Worm (Caenorhabditis elegans) whole organism, young adult: ENCODE measurements around the gene F53F4.11.

ENCODE experiments used
- B0336.3 ChIP-seq: fragments of 200-800 bp; sonication (Bioruptor generic); IDR thresholded peaks from 2 replicates; pipeline ENCODE4 v1.3.6; 2022; ENCODE audit warnings: missing genetic modification characterization, missing compliant biosample characterization
- F33H1.4 ChIP-seq: fragments of 200-800 bp; sonication (Bioruptor generic); IDR thresholded peaks from 2 replicates; pipeline ENCODE4 v1.3.6; 2022; ENCODE audit warnings: missing genetic modification reagents, missing genetic modification characterization, missing compliant biosample characterization
- Y53F4B.3 ChIP-seq: fragments of 200-800 bp; sonication (Bioruptor generic); IDR thresholded peaks from 2 replicates; pipeline ENCODE4 v1.3.6; 2022; ENCODE audit warnings: missing genetic modification reagents, missing genetic modification characterization, missing compliant biosample characterization
- Y53G8AR.9 ChIP-seq: fragments of 200-800 bp; sonication (Bioruptor generic); conservative IDR thresholded peaks from 2 replicates; pipeline ENCODE4 v1.3.6; 2022; ENCODE audit warnings: missing genetic modification reagents, missing genetic modification characterization, missing compliant biosample characterization
- Y56A3A.18 ChIP-seq: fragments of 200-800 bp; sonication (Bioruptor generic); IDR thresholded peaks from 2 replicates; pipeline ENCODE4 v1.3.6; 2022; ENCODE audit warnings: missing genetic modification reagents, missing genetic modification characterization, missing compliant biosample characterization
- Y79H2A.3 ChIP-seq: fragments of 200-800 bp; sonication (Bioruptor generic); conservative IDR thresholded peaks from 2 replicates; pipeline ENCODE4 v1.3.6; 2022; ENCODE audit warnings: missing genetic modification reagents, missing genetic modification characterization, missing compliant biosample characterization
- Y95B8A.8 ChIP-seq: fragments of 200-800 bp; sonication (Bioruptor generic); IDR thresholded peaks from 2 replicates; pipeline ENCODE4 v1.3.6; 2022; ENCODE audit warnings: missing genetic modification reagents, missing genetic modification characterization, missing compliant biosample characterization
- ZK185.1 ChIP-seq: sonication (generic microtip); optimal IDR thresholded peaks from 2 replicates; lab custom pipeline; 2016; ENCODE audit warnings: mild to moderate bottlenecking, missing genetic modification characterization, missing compliant biosample characterization; ENCODE audit not compliant: poor library complexity, severe bottlenecking
- akir-1 ChIP-seq: fragments of 200-800 bp; sonication (Bioruptor generic); optimal IDR thresholded peaks from 2 replicates; lab custom pipeline; 2018; ENCODE audit warnings: mild to moderate bottlenecking, missing genetic modification characterization, moderate library complexity, missing compliant biosample characterization
- ama-1 ChIP-seq, 3 experiments: fragments of 150-350 bp in 1 of 3; sonication (generic microtip) in 2 of 3; optimal IDR thresholded peaks; 2 replicates each; lab custom pipeline; 2014 to 2018; ENCODE audit warnings: missing biosample characterization in 2 of 3, missing genetic modification characterization in 2 of 3, missing genetic modification reagents in 2 of 3
- aptf-3 ChIP-seq: fragments of 200-800 bp; sonication (Bioruptor generic); IDR thresholded peaks from 2 replicates; pipeline ENCODE4 v1.3.6; 2022; ENCODE audit warnings: missing genetic modification characterization, missing compliant biosample characterization
- athp-1 ChIP-seq: sonication (generic microtip); optimal IDR thresholded peaks from 2 replicates; lab custom pipeline; 2017; ENCODE audit warnings: mild to moderate bottlenecking, missing genetic modification characterization, missing compliant biosample characterization
- attf-3 ChIP-seq: fragments of 200-800 bp; sonication (Bioruptor generic); conservative IDR thresholded peaks from 2 replicates; pipeline ENCODE4 v1.3.6; 2022; ENCODE audit warnings: missing genetic modification reagents, missing genetic modification characterization, missing compliant biosample characterization
- attf-6 ChIP-seq: fragments of 200-800 bp; sonication (Bioruptor generic); IDR thresholded peaks from 2 replicates; pipeline ENCODE4 v1.3.6; 2022; ENCODE audit warnings: missing genetic modification reagents, missing genetic modification characterization, missing compliant biosample characterization
- ceh-100 ChIP-seq: fragments of 200-800 bp; sonication (Bioruptor generic); IDR thresholded peaks from 2 replicates; pipeline ENCODE4 v1.3.6; 2022; ENCODE audit warnings: missing genetic modification reagents, missing genetic modification characterization, missing compliant biosample characterization
- ceh-40 ChIP-seq: fragments of 200-800 bp; sonication (Bioruptor generic); IDR thresholded peaks from 2 replicates; pipeline ENCODE4 v1.3.6; 2022; ENCODE audit warnings: missing genetic modification characterization, missing compliant biosample characterization
- ceh-58 ChIP-seq: fragments of 200-800 bp; sonication (Bioruptor generic); IDR thresholded peaks from 2 replicates; pipeline ENCODE4 v1.3.6; 2022; ENCODE audit warnings: missing genetic modification characterization, missing compliant biosample characterization
- ceh-91 ChIP-seq: fragments of 200-800 bp; sonication (Bioruptor generic); IDR thresholded peaks from 2 replicates; pipeline ENCODE4 v1.3.6; 2022; ENCODE audit warnings: missing genetic modification reagents, missing genetic modification characterization, missing compliant biosample characterization
- egl-18 ChIP-seq: fragments of 200-800 bp; sonication (Bioruptor generic); IDR thresholded peaks from 2 replicates; pipeline ENCODE4 v1.3.6; 2022; ENCODE audit warnings: missing genetic modification reagents, missing genetic modification characterization, missing compliant biosample characterization
- egl-44 ChIP-seq: fragments of 200-800 bp; sonication (Bioruptor generic); IDR thresholded peaks from 2 replicates; pipeline ENCODE4 v1.3.6; 2022; ENCODE audit warnings: missing genetic modification reagents, missing genetic modification characterization, missing compliant biosample characterization
- ekl-4 ChIP-seq: fragments of 200-800 bp; sonication (Bioruptor generic); IDR thresholded peaks from 2 replicates; pipeline ENCODE4 v1.3.6; 2022; ENCODE audit warnings: missing genetic modification reagents, missing genetic modification characterization, missing compliant biosample characterization
- him-1 ChIP-seq: sonication (generic microtip); optimal IDR thresholded peaks from 2 replicates; lab custom pipeline; 2016; ENCODE audit warnings: missing genotype, missing genetic modification reagents, missing genetic modification characterization, missing compliant biosample characterization
- hmg-1.2 ChIP-seq: fragments of 200-800 bp; sonication (Bioruptor generic); IDR thresholded peaks from 2 replicates; pipeline ENCODE4 v1.3.6; 2022; ENCODE audit warnings: missing genetic modification reagents, missing genetic modification characterization, missing compliant biosample characterization
- hmg-20 ChIP-seq: fragments of 200-800 bp; sonication (Bioruptor generic); IDR thresholded peaks from 2 replicates; pipeline ENCODE4 v1.3.6; 2022; ENCODE audit warnings: missing genetic modification reagents, missing genetic modification characterization, missing compliant biosample characterization
- hrde-1 ChIP-seq: sonication (generic microtip); optimal IDR thresholded peaks from 2 replicates; lab custom pipeline; 2016; ENCODE audit warnings: missing genetic modification characterization, mild to moderate bottlenecking, missing compliant biosample characterization, moderate library complexity, missing genotype, missing genetic modification reagents, borderline replicate concordance
- hsf-1 ChIP-seq: fragments of 200-800 bp; sonication (Bioruptor generic); IDR thresholded peaks from 2 replicates; pipeline ENCODE4 v1.3.6; 2022; ENCODE audit warnings: missing genetic modification reagents, missing genetic modification characterization, missing compliant biosample characterization
- lin-26 ChIP-seq: fragments of 200-800 bp; sonication (Bioruptor generic); IDR thresholded peaks from 2 replicates; pipeline ENCODE4 v1.3.6; 2022; ENCODE audit warnings: missing genetic modification reagents, missing genetic modification characterization, missing compliant biosample characterization
- lin-54 ChIP-seq: fragments of 200-800 bp; sonication (Bioruptor generic); optimal IDR thresholded peaks from 2 replicates; lab custom pipeline; 2018; ENCODE audit warnings: mild to moderate bottlenecking, missing genetic modification characterization, missing compliant biosample characterization
- lsl-1 ChIP-seq: fragments of 200-800 bp; sonication (Bioruptor generic); optimal IDR thresholded peaks from 2 replicates; lab custom pipeline; 2018; ENCODE audit warnings: mild to moderate bottlenecking, missing genetic modification characterization, moderate library complexity, missing compliant biosample characterization
- madf-10 ChIP-seq: sonication (generic microtip); optimal IDR thresholded peaks from 2 replicates; lab custom pipeline; 2016; ENCODE audit warnings: mild to moderate bottlenecking, missing genetic modification characterization, missing compliant biosample characterization
- madf-8 ChIP-seq: fragments of 200-800 bp; sonication (Bioruptor generic); conservative IDR thresholded peaks from 2 replicates; pipeline ENCODE4 v1.3.6; 2022; ENCODE audit warnings: missing genetic modification reagents, missing genetic modification characterization, missing compliant biosample characterization
- mes-4 ChIP-seq: sonication (generic microtip); optimal IDR thresholded peaks from 2 replicates; lab custom pipeline; 2016; ENCODE audit warnings: missing genotype, missing genetic modification characterization, missing compliant biosample characterization
- mxl-1 ChIP-seq: sonication (generic microtip); optimal IDR thresholded peaks from 2 replicates; lab custom pipeline; 2016; ENCODE audit warnings: missing genetic modification characterization, missing compliant biosample characterization
- nhr-179 ChIP-seq: sonication (generic microtip); optimal IDR thresholded peaks from 2 replicates; lab custom pipeline; 2016; ENCODE audit warnings: mild to moderate bottlenecking, missing genetic modification characterization, missing compliant biosample characterization
- pbrm-1 ChIP-seq: fragments of 200-800 bp; sonication (Bioruptor generic); IDR thresholded peaks from 2 replicates; pipeline ENCODE4 v1.3.6; 2022; ENCODE audit warnings: missing genetic modification reagents, missing genetic modification characterization, missing compliant biosample characterization
- rcor-1 ChIP-seq: fragments of 200-800 bp; sonication (Bioruptor generic); IDR thresholded peaks from 2 replicates; pipeline ENCODE4 v1.3.6; 2022; ENCODE audit warnings: missing genetic modification reagents, missing genetic modification characterization, missing compliant biosample characterization
- sdz-38 ChIP-seq: sonication (generic microtip); optimal IDR thresholded peaks from 2 replicates; lab custom pipeline; 2016; ENCODE audit warnings: missing genotype, missing genetic modification characterization, missing compliant biosample characterization
- snpc-1.3 ChIP-seq: sonication (generic microtip); optimal IDR thresholded peaks from 2 replicates; lab custom pipeline; 2017; ENCODE audit warnings: missing genetic modification characterization, mild to moderate bottlenecking, missing compliant biosample characterization, antibody characterized with exemption, moderate library complexity, missing genotype, missing genetic modification reagents; ENCODE audit not compliant: insufficient read depth
- somi-1 ChIP-seq: fragments of 200-800 bp; sonication (Bioruptor generic); optimal IDR thresholded peaks from 2 replicates; lab custom pipeline; 2018; ENCODE audit warnings: mild to moderate bottlenecking, missing genetic modification characterization, missing compliant biosample characterization
- unc-130 ChIP-seq: sonication (generic microtip); optimal IDR thresholded peaks from 2 replicates; lab custom pipeline; 2016; ENCODE audit warnings: missing genetic modification reagents, missing genetic modification characterization, missing compliant biosample characterization
- xnd-1 ChIP-seq: sonication (generic microtip); optimal IDR thresholded peaks from 2 replicates; lab custom pipeline; 2016; ENCODE audit warnings: missing genotype, missing genetic modification reagents, missing genetic modification characterization, missing compliant biosample characterization
- ztf-18 ChIP-seq: sonication (generic microtip); optimal IDR thresholded peaks from 2 replicates; lab custom pipeline; 2016; ENCODE audit warnings: missing genotype, mild to moderate bottlenecking, missing genetic modification characterization, missing compliant biosample characterization
- ztf-25 ChIP-seq: fragments of 200-800 bp; sonication (Bioruptor generic); IDR thresholded peaks from 2 replicates; pipeline ENCODE4 v1.3.6; 2022; ENCODE audit warnings: missing genetic modification reagents, missing genetic modification characterization, missing compliant biosample characterization
- ztf-26 ChIP-seq: sonication (generic microtip); optimal IDR thresholded peaks from 2 replicates; lab custom pipeline; 2017; ENCODE audit warnings: missing genetic modification characterization, missing compliant biosample characterization

F53F4.11 gene

ce11 chrV:13671911-13672639, 47.8 kb upstream of the F53F4.11 start, which contains the start of the genes mip-2 and F58G11.4 (continued):
- TF ChIP-seq lin-26 (no peak), lsl-1 (GFP tag; lab: Kevin White, UChicago) (peak; percentile 90), hmg-20 (GFP tag; lab: Robert Waterston, UW) (no peak), pbrm-1 (GFP tag; lab: Robert Waterston, UW) (peak; percentile 55; the same call in 1 of the 2 replicates), ceh-100 (0 out of 2 replicates have a peak, but pooled peaks have one; percentile 21), nhr-179 (tag; lab: Kevin White, UChicago) (no peak), sdz-38 (tag; lab: Kevin White, UChicago) (no peak), hsf-1 (GFP tag; lab: Robert Waterston, UW) (peak; percentile 96), ceh-91 (GFP tag; lab: Robert Waterston, UW) (peak; percentile 81), ztf-25 (GFP tag; lab: Robert Waterston, UW) (no peak), rcor-1 (GFP tag; lab: Robert Waterston, UW) (peak; percentile 9; the same call in 1 of the 2 replicates), madf-8 (peak; percentile 93), akir-1 (GFP tag; lab: Kevin White, UChicago) (no peak), ZK185.1 (tag; lab: Kevin White, UChicago) (no peak), egl-18 (GFP tag; lab: Robert Waterston, UW) (no peak), hmg-1.2 (GFP tag; lab: Robert Waterston, UW) (peak; percentile 15; the same call in 1 of the 2 replicates), F33H1.4 (peak; percentile 43)

- peak; percentile 50 for TF ChIP-seq lin-54 (GFP tag; lab: Kevin White, UChicago)
- TF ChIP-seq ztf-25 (GFP tag; lab: Robert Waterston, UW): no peak
- peak; percentile 24 for TF ChIP-seq ztf-18 (tag; lab: Kevin White, UChicago)
- TF ChIP-seq ztf-26 (tag; lab: Kevin White, UChicago): no peak
- TF ChIP-seq attf-6 (GFP tag; lab: Robert Waterston, UW): peak; percentile 25; the same call in 1 of the 2 replicates
- TF ChIP-seq ZK185.1 (tag; lab: Kevin White, UChicago): no peak
- 0 out of 2 replicates have a peak, but pooled peaks have one; percentile 42 for TF ChIP-seq Y79H2A.3
- TF ChIP-seq unc-130 (GFP tag; lab: Kevin White, UChicago): peak; percentile 7
- peak; percentile 19 for TF ChIP-seq lsl-1 (GFP tag; lab: Kevin White, UChicago)
- TF ChIP-seq athp-1 (tag; lab: Kevin White, UChicago): peak; percentile 64
- TF ChIP-seq ekl-4 (GFP tag; lab: Robert Waterston, UW): peak; percentile 77
- TF ChIP-seq ama-1 (optimal IDR thresholded peaks at IDR 0.05; lab: Kevin White, UChicago): no peak
- no peak for TF ChIP-seq ama-1 (GFP tag; optimal IDR thresholded peaks at IDR 0.05; lab: Kevin White, UChicago)
- no peak for TF ChIP-seq ceh-40 (GFP tag; lab: Robert Waterston, UW)
- peak; percentile 4 for TF ChIP-seq mes-4 (tag; lab: Kevin White, UChicago)
- no peak for TF ChIP-seq Y53F4B.3 (GFP tag; lab: Robert Waterston, UW)
- no peak for TF ChIP-seq mxl-1 (tag; lab: Kevin White, UChicago)
- no peak for TF ChIP-seq somi-1 (GFP tag; lab: Kevin White, UChicago)
- TF ChIP-seq B0336.3 (GFP tag; lab: Robert Waterston, UW): peak; percentile 12; the same call in 1 of the 2 replicates
- TF ChIP-seq egl-18 (GFP tag; lab: Robert Waterston, UW): no peak
- TF ChIP-seq egl-44 (GFP tag; lab: Robert Waterston, UW): no peak
- peak; percentile 59; the same call in 1 of the 2 replicates for TF ChIP-seq ceh-100
- TF ChIP-seq aptf-3 (GFP tag; lab: Robert Waterston, UW): no peak
- peak; percentile 73 for TF ChIP-seq Y95B8A.8 (GFP tag; lab: Robert Waterston, UW)
- peak; percentile 77 for TF ChIP-seq Y56A3A.18 (GFP tag; lab: Robert Waterston, UW)
- TF ChIP-seq ceh-58 (GFP tag; lab: Robert Waterston, UW): 0 out of 2 replicates have a peak, but pooled peaks have one; percentile 12
- peak; percentile 59 for TF ChIP-seq rcor-1 (GFP tag; lab: Robert Waterston, UW)
- TF ChIP-seq ceh-91 (GFP tag; lab: Robert Waterston, UW): no peak
- TF ChIP-seq snpc-1.3: peak; percentile 10
- TF ChIP-seq Y53G8AR.9: peak; percentile 75; the same call in 1 of the 2 replicates
- TF ChIP-seq attf-3 (GFP tag; lab: Robert Waterston, UW): no peak
- peak; percentile 71 for TF ChIP-seq him-1 (tag; lab: Kevin White, UChicago)
- peak; percentile 23 for TF ChIP-seq xnd-1 (tag; lab: Kevin White, UChicago)
- peak; percentile 87 for TF ChIP-seq hrde-1 (tag; lab: Kevin White, UChicago)
- TF ChIP-seq madf-10 (tag; lab: Kevin White, UChicago): no peak
Measured at ce11 chrV:13669170-13669569, 44.8 kb upstream of the F53F4.11 start.
